Fruit fly (Drosophila melanogaster) whole organism, embryonic: ENCODE results near the gene Sfp79B.
A peak's percentile ranks its signal among the peaks of the same experiment; 100 is the strongest.

Experiments
- ATbp ChIP-seq: fragments of 200-800 bp; sonication (Bioruptor generic); optimal IDR thresholded peaks from 2 replicates; lab custom pipeline; 2017; ENCODE audit warnings: missing biosample characterization, mild to moderate bottlenecking, missing genetic modification characterization, missing genetic modification reagents
- Adf1 ChIP-seq: fragments of 200-800 bp; sonication (Bioruptor generic); IDR thresholded peaks from 2 replicates; pipeline ENCODE4 v1.3.6; 2022; ENCODE audit warnings: missing biosample characterization, missing genetic modification characterization
- Atf3 ChIP-seq: fragments of 200-800 bp; sonication (Bioruptor generic); optimal IDR thresholded peaks from 3 replicates; lab custom pipeline; 2016; ENCODE audit warnings: missing biosample characterization, missing genetic modification characterization
- Bgb ChIP-seq: fragments of 200-800 bp; sonication (Bioruptor generic); IDR thresholded peaks from 2 replicates; pipeline ENCODE4 v1.3.6; 2022; ENCODE audit warnings: missing biosample characterization, missing genetic modification characterization; ENCODE audit not compliant: partially characterized antibody
- CG1024 ChIP-seq: fragments of 200-800 bp; sonication (Bioruptor generic); IDR thresholded peaks from 2 replicates; pipeline ENCODE4 v1.3.6; 2022; ENCODE audit warnings: missing biosample characterization, missing genetic modification characterization
- CG10462 ChIP-seq: fragments of 200-800 bp; sonication (Bioruptor generic); optimal IDR thresholded peaks from 2 replicates; lab custom pipeline; 2016; ENCODE audit warnings: missing biosample characterization, missing genetic modification characterization
- CG12236 ChIP-seq: fragments of 200-800 bp; sonication (Bioruptor generic); optimal IDR thresholded peaks from 2 replicates; lab custom pipeline; 2016; ENCODE audit warnings: missing biosample characterization, missing genetic modification characterization
- CG14667 ChIP-seq: fragments of 200-800 bp; sonication (Bioruptor generic); IDR thresholded peaks from 2 replicates; pipeline ENCODE4 v1.3.6; 2022; ENCODE audit warnings: missing biosample characterization, missing genetic modification characterization
- CG15514 ChIP-seq: fragments of 200-800 bp; sonication (Bioruptor generic); optimal IDR thresholded peaks from 3 replicates; lab custom pipeline; 2017; ENCODE audit warnings: missing biosample characterization, missing genetic modification characterization, mild to moderate bottlenecking, moderate library complexity, missing genetic modification reagents
- CG15601 ChIP-seq: fragments of 200-800 bp; sonication (Bioruptor generic); optimal IDR thresholded peaks from 3 replicates; lab custom pipeline; 2019; ENCODE audit warnings: missing biosample characterization, mild to moderate bottlenecking, missing genetic modification characterization, moderate library complexity
- CG1647 ChIP-seq: fragments of 200-800 bp; sonication (Bioruptor generic); optimal IDR thresholded peaks from 3 replicates; lab custom pipeline; 2016; ENCODE audit warnings: missing biosample characterization, missing genetic modification characterization
- CG17361 ChIP-seq: fragments of 200-800 bp; sonication (Bioruptor generic); IDR thresholded peaks from 3 replicates; pipeline ENCODE4 v1.3.6; 2022; ENCODE audit warnings: missing biosample characterization, missing genetic modification characterization
- CG2678 ChIP-seq: fragments of 200-800 bp; sonication (Bioruptor generic); optimal IDR thresholded peaks from 3 replicates; lab custom pipeline; 2019; ENCODE audit warnings: missing biosample characterization, mild to moderate bottlenecking, missing genetic modification characterization, moderate library complexity
- CG30020 ChIP-seq: fragments of 200-800 bp; optimal IDR thresholded peaks from 2 replicates; lab custom pipeline; 2019; ENCODE audit warnings: missing biosample characterization, mild to moderate bottlenecking, missing genetic modification characterization, moderate library complexity
- CG32532 ChIP-seq: fragments of 200-800 bp; sonication (Bioruptor generic); IDR thresholded peaks from 2 replicates; pipeline ENCODE4 v1.3.6; 2022; ENCODE audit warnings: missing biosample characterization, missing genetic modification characterization
- CG4730 ChIP-seq: fragments of 200-800 bp; sonication (Bioruptor generic); IDR thresholded peaks from 2 replicates; pipeline ENCODE4 v1.3.6; 2022; ENCODE audit warnings: missing biosample characterization, missing genetic modification characterization
- CG5953 ChIP-seq: fragments of 200-800 bp; sonication (Bioruptor generic); IDR thresholded peaks from 2 replicates; pipeline ENCODE4 v1.3.6; 2022; ENCODE audit warnings: missing biosample characterization, missing genetic modification characterization
- CG6689 ChIP-seq: fragments of 200-800 bp; sonication (Bioruptor generic); IDR thresholded peaks from 2 replicates; pipeline ENCODE4 v1.3.6; 2022; ENCODE audit warnings: missing biosample characterization, missing genetic modification characterization
- CG7271 ChIP-seq: fragments of 200-800 bp; sonication (Bioruptor generic); optimal IDR thresholded peaks from 2 replicates; lab custom pipeline; 2018; ENCODE audit warnings: missing biosample characterization, mild to moderate bottlenecking, missing genetic modification characterization, moderate library complexity
- CG7963 ChIP-seq: fragments of 200-800 bp; sonication (Bioruptor generic); IDR thresholded peaks from 3 replicates; pipeline ENCODE4 v1.3.6; 2022; ENCODE audit warnings: missing biosample characterization, missing genetic modification characterization; ENCODE audit not compliant: partially characterized antibody
- CkIIα-i1 ChIP-seq: fragments of 200-800 bp; sonication (Bioruptor generic); IDR thresholded peaks from 2 replicates; pipeline ENCODE4 v1.3.6; 2022; ENCODE audit warnings: missing biosample characterization, missing genetic modification characterization
- Drgx ChIP-seq: fragments of 200-800 bp; sonication (Bioruptor generic); IDR thresholded peaks from 2 replicates; pipeline ENCODE4 v1.3.6; 2022; ENCODE audit warnings: missing biosample characterization, missing genetic modification characterization
- Ets65A ChIP-seq: fragments of 200-800 bp; sonication (Bioruptor generic); peaks from one replicate; lab custom pipeline; 2016; ENCODE audit warnings: missing biosample characterization, missing genetic modification characterization
- Fer1 ChIP-seq: fragments of 200-800 bp; sonication (Bioruptor generic); optimal IDR thresholded peaks from 2 replicates; lab custom pipeline; 2017; ENCODE audit warnings: missing biosample characterization, mild to moderate bottlenecking, missing genetic modification characterization
- Fer3 ChIP-seq: fragments of 200-800 bp; sonication (Bioruptor generic); optimal IDR thresholded peaks from 2 replicates; lab custom pipeline; 2018; ENCODE audit warnings: missing biosample characterization, mild to moderate bottlenecking, missing genetic modification characterization, moderate library complexity
- Gsc ChIP-seq: fragments of 200-800 bp; sonication (Bioruptor generic); IDR thresholded peaks from 2 replicates; pipeline ENCODE4 v1.3.6; 2022; ENCODE audit warnings: missing biosample characterization, missing genetic modification characterization
- H2.0 ChIP-seq: fragments of 200-800 bp; sonication (Bioruptor generic); IDR thresholded peaks from 2 replicates; pipeline ENCODE4 v1.3.6; 2022; ENCODE audit warnings: missing biosample characterization, missing genetic modification characterization
- Kr ChIP-seq: fragments of 200-800 bp; sonication (Bioruptor generic); optimal IDR thresholded peaks from 2 replicates; lab custom pipeline; 2017; ENCODE audit warnings: missing biosample characterization, mild to moderate bottlenecking, missing genetic modification characterization
- PHDP ChIP-seq: fragments of 200-800 bp; sonication (Bioruptor generic); optimal IDR thresholded peaks from 3 replicates; lab custom pipeline; 2018; ENCODE audit warnings: missing biosample characterization, mild to moderate bottlenecking, missing genetic modification characterization, moderate library complexity
- Usf ChIP-seq: fragments of 200-800 bp; sonication (Bioruptor generic); optimal IDR thresholded peaks from 2 replicates; lab custom pipeline; 2017; ENCODE audit warnings: missing genotype, missing biosample characterization, missing genetic modification characterization
- Vsx1 ChIP-seq: fragments of 200-800 bp; sonication (Bioruptor generic); optimal IDR thresholded peaks from 2 replicates; lab custom pipeline; 2017; ENCODE audit warnings: missing biosample characterization, mild to moderate bottlenecking, missing genetic modification characterization, missing genetic modification reagents
- Xrp1 ChIP-seq: fragments of 200-800 bp; sonication (Bioruptor generic); IDR thresholded peaks from 2 replicates; pipeline ENCODE4 v1.3.6; 2022; ENCODE audit warnings: missing biosample characterization, missing genetic modification characterization
- aop ChIP-seq: fragments of 200-800 bp; sonication (Bioruptor generic); IDR thresholded peaks from 2 replicates; pipeline ENCODE4 v1.3.6; 2022; ENCODE audit warnings: missing biosample characterization, missing genetic modification characterization
- ara ChIP-seq: fragments of 200-800 bp; sonication (Bioruptor generic); IDR thresholded peaks from 2 replicates; pipeline ENCODE4 v1.3.6; 2022; ENCODE audit warnings: missing biosample characterization, missing genetic modification characterization
- bcd ChIP-seq: fragments of 200-800 bp; sonication (Bioruptor generic); optimal IDR thresholded peaks from 2 replicates; lab custom pipeline; 2017; ENCODE audit warnings: missing biosample characterization, mild to moderate bottlenecking, missing genetic modification characterization
- chif ChIP-seq, 2 experiments: fragments of 200-800 bp; sonication (Bioruptor generic); optimal IDR thresholded peaks; 3 replicates each; lab custom pipeline; 2016; ENCODE audit warnings: missing biosample characterization in 2 of 2, missing genetic modification characterization in 2 of 2
- ci ChIP-seq: fragments of 200-800 bp; sonication (Bioruptor generic); IDR thresholded peaks from 3 replicates; pipeline ENCODE4 v1.3.6; 2022; ENCODE audit warnings: missing biosample characterization, missing genetic modification characterization
- dysf ChIP-seq: fragments of 200-800 bp; sonication (Bioruptor generic); IDR thresholded peaks from 3 replicates; pipeline ENCODE4 v1.3.6; 2022; ENCODE audit warnings: missing biosample characterization, missing genetic modification characterization
- fd102C ChIP-seq: fragments of 200-800 bp; sonication (Bioruptor generic); optimal IDR thresholded peaks from 2 replicates; lab custom pipeline; 2018; ENCODE audit warnings: missing biosample characterization, mild to moderate bottlenecking, missing genetic modification characterization, moderate library complexity
- hth ChIP-seq: fragments of >200 bp; optimal IDR thresholded peaks from 2 replicates; lab custom pipeline; 2017; ENCODE audit warnings: inconsistent platforms
- knrl ChIP-seq: fragments of 200-800 bp; sonication (Bioruptor generic); IDR thresholded peaks from 3 replicates; pipeline ENCODE4 v1.3.6; 2022; ENCODE audit warnings: missing biosample characterization, missing genetic modification characterization; ENCODE audit not compliant: partially characterized antibody
- mld ChIP-seq: fragments of 200-800 bp; sonication (Bioruptor generic); IDR thresholded peaks from 3 replicates; pipeline ENCODE4 v1.3.6; 2022; ENCODE audit warnings: missing biosample characterization, missing genetic modification characterization; ENCODE audit not compliant: partially characterized antibody
- odd ChIP-seq: fragments of 200-800 bp; sonication (Bioruptor generic); optimal IDR thresholded peaks from 2 replicates; lab custom pipeline; 2017; ENCODE audit warnings: missing biosample characterization, mild to moderate bottlenecking, missing genetic modification characterization
- pros ChIP-seq: fragments of 200-800 bp; sonication (Bioruptor generic); optimal IDR thresholded peaks from 3 replicates; lab custom pipeline; 2019; ENCODE audit warnings: missing biosample characterization, mild to moderate bottlenecking, missing genetic modification characterization, moderate library complexity
- ranshi ChIP-seq: fragments of 200-800 bp; sonication (Bioruptor generic); IDR thresholded peaks from 2 replicates; pipeline ENCODE4 v1.3.6; 2022; ENCODE audit warnings: missing biosample characterization, missing genetic modification characterization
- sens ChIP-seq: fragments of 200-800 bp; sonication (Bioruptor generic); peaks from one replicate; lab custom pipeline; 2016; ENCODE audit warnings: missing biosample characterization, missing genetic modification characterization
- sr ChIP-seq: fragments of 200-800 bp; sonication (Bioruptor generic); IDR thresholded peaks from 3 replicates; pipeline ENCODE4 v1.3.6; 2022; ENCODE audit warnings: missing biosample characterization, missing genetic modification characterization
- sug ChIP-seq: fragments of 200-800 bp; optimal IDR thresholded peaks from 2 replicates; lab custom pipeline; 2019; ENCODE audit warnings: missing biosample characterization, mild to moderate bottlenecking, missing genetic modification characterization, moderate library complexity
- tgo ChIP-seq: fragments of 200-800 bp; sonication (Bioruptor generic); IDR thresholded peaks from 3 replicates; pipeline ENCODE4 v1.3.6; 2022; ENCODE audit warnings: missing biosample characterization, missing genetic modification characterization
- tna ChIP-seq: fragments of 200-800 bp; sonication (Bioruptor generic); IDR thresholded peaks from 2 replicates; pipeline ENCODE4 v1.3.6; 2022; ENCODE audit warnings: missing biosample characterization, missing genetic modification characterization; ENCODE audit not compliant: partially characterized antibody
- vnd ChIP-seq: fragments of 200-800 bp; sonication (Bioruptor generic); IDR thresholded peaks from 3 replicates; pipeline ENCODE4 v1.3.6; 2022; ENCODE audit warnings: missing biosample characterization, missing genetic modification characterization; ENCODE audit not compliant: partially characterized antibody

Gene Sfp79B

DNA sequence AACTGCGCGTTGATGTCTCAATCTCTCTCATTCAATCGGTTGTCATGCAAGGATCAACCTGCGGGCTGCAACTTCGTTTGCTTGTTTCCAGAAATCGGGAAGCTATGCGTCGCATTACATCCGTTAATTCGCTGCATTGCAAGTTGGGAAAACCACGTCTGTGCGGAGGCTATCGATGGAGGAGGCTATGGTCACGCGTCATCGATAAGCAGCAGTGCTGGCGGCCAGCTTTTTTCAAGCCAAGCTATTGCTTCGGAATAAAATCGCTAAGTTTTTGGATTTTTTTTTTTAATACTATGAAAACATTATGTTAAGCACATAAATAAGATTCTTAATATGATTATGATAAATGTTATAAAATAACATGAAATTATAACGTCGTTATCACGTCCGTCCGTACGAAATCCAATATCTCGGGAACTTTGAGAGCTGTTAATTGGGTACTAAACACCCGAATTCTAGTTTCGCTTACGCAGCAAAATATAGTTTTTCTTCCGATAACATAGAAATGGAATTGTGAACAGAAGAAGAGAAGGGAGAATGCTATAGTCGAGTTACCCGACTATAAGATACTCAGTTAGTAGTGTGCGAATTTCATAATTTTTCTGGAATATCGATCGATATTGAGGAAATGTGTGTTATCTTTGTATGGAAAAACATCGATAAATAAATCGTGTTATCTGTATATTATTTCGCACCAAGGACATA, 8.3 kb upstream of the Sfp79B start, which contains the start of gene CG7139 (continued):
- TF ChIP-seq Ets65A (GFP tag; lab: Kevin White, UChicago): no peak
- TF ChIP-seq CG14667 (GFP tag; lab: Robert Waterston, UW): no peak
- no peak for TF ChIP-seq CG12236 (GFP tag; lab: Kevin White, UChicago)
- no peak for TF ChIP-seq CkIIα-i1 (GFP tag; lab: Robert Waterston, UW)
- no peak for TF ChIP-seq CG7271 (tag; lab: Kevin White, UChicago)
- peak; percentile 53; the same call in 1 of the 3 replicates for TF ChIP-seq ci
- TF ChIP-seq H2.0: no peak
- peak; percentile 36; the same call in 1 of the 3 replicates for TF ChIP-seq CG17361
- peak; percentile 9 for TF ChIP-seq bcd
- no peak for TF ChIP-seq ATbp
- TF ChIP-seq Vsx1 (GFP tag; lab: Kevin White, UChicago): no peak
- no peak for TF ChIP-seq ranshi (GFP tag; lab: Robert Waterston, UW)
- no peak for TF ChIP-seq tgo (GFP tag; lab: Robert Waterston, UW)
- no peak for TF ChIP-seq CG32532 (GFP tag; lab: Robert Waterston, UW)
- no peak for TF ChIP-seq CG15601 (tag; lab: Kevin White, UChicago)
- TF ChIP-seq Fer3 (tag; lab: Kevin White, UChicago): no peak
- TF ChIP-seq chif (GFP tag; optimal IDR thresholded peaks at IDR 0.05; lab: Kevin White, UChicago): no peak
- no peak for TF ChIP-seq aop (GFP tag; lab: Robert Waterston, UW)
- peak; percentile 42; the same call in 1 of the 3 replicates for TF ChIP-seq mld (GFP tag; lab: Robert Waterston, UW)
- no peak for TF ChIP-seq Usf
- TF ChIP-seq odd (GFP tag; lab: Kevin White, UChicago): no peak
- TF ChIP-seq Kr: no peak
- peak; percentile 62; the same call in 1 of the 3 replicates for TF ChIP-seq vnd (GFP tag; lab: Robert Waterston, UW)
- no peak for TF ChIP-seq CG2678 (tag; lab: Kevin White, UChicago)
- no peak for TF ChIP-seq Adf1 (GFP tag; lab: Robert Waterston, UW)
- TF ChIP-seq CG7963 (GFP tag; lab: Robert Waterston, UW): peak; percentile 58; the same call in 2 of the 3 replicates
- no peak for TF ChIP-seq CG1024 (GFP tag; lab: Robert Waterston, UW)
- TF ChIP-seq pros (GFP tag; lab: Kevin White, UChicago): no peak
- TF ChIP-seq CG30020 (tag; lab: Kevin White, UChicago): peak; percentile 67
- no peak for TF ChIP-seq CG6689 (GFP tag; lab: Robert Waterston, UW)
- no peak for TF ChIP-seq PHDP (tag; lab: Kevin White, UChicago)
- TF ChIP-seq CG5953 (GFP tag; lab: Robert Waterston, UW): no peak
- no peak for TF ChIP-seq hth (lab: Kevin White, UChicago)
- TF ChIP-seq knrl (GFP tag; lab: Robert Waterston, UW): peak; percentile 62
- no peak for TF ChIP-seq Xrp1 (GFP tag; lab: Robert Waterston, UW)
- no peak for TF ChIP-seq fd102C
- no peak for TF ChIP-seq sug (tag; lab: Kevin White, UChicago)
- peak; percentile 24 for TF ChIP-seq tna (GFP tag; lab: Robert Waterston, UW)
- peak; percentile 50 for TF ChIP-seq Bgb
- no peak for TF ChIP-seq dysf (GFP tag; lab: Robert Waterston, UW)
- TF ChIP-seq CG10462 (GFP tag; lab: Kevin White, UChicago): no peak
- no peak for TF ChIP-seq CG1647 (GFP tag; lab: Kevin White, UChicago)
- no peak for TF ChIP-seq Gsc
- no peak for TF ChIP-seq ara (GFP tag; lab: Robert Waterston, UW)
- no peak for TF ChIP-seq CG4730 (GFP tag; lab: Robert Waterston, UW)
- TF ChIP-seq sens (GFP tag; lab: Kevin White, UChicago): peak; percentile 80
- no peak for TF ChIP-seq Atf3
- TF ChIP-seq sr (GFP tag; lab: Robert Waterston, UW): no peak
- peak; percentile 37 for TF ChIP-seq CG15514 (GFP tag; lab: Kevin White, UChicago)
- TF ChIP-seq Fer1 (GFP tag; lab: Kevin White, UChicago): no peak
- no peak for TF ChIP-seq Drgx (GFP tag; lab: Robert Waterston, UW)
